Fruit fly (Drosophila melanogaster): ENCODE data around the gene CG4907.

DNA sequence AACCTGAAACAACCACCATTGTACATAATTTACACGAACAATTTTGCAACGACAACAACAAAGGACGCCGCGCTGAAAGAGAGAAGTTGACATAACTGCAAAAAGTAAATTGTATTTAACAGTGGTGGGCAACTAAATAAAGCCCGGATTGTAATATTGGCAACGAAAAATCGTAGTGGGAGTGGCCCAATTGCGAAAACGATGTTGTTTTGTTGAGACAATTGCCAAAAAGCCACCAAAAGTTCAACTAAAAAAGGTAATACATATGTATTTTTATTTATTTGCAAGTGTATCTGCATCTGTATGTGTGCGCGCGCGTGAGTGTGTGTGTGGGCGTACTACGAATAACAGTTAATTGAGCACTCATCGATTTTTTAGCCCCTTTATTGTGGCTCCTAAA is 40.5 kb upstream of the CG4907 start:
- no peak for TF ChIP-seq Sp1 (GFP tag; optimal IDR thresholded peaks at IDR 0.05)
- TF ChIP-seq pan (optimal IDR thresholded peaks at IDR 0.05): no peak
- no peak for TF ChIP-seq Hr78 (GFP tag; optimal IDR thresholded peaks at IDR 0.05)
- TF ChIP-seq sage (GFP tag; optimal IDR thresholded peaks at IDR 0.05): no peak
- TF ChIP-seq psq (GFP tag; optimal IDR thresholded peaks at IDR 0.05): no peak

All from whole organism, wandering third instar larva.